Worm (Caenorhabditis elegans): Measurements from ENCODE around the gene F55E10.1.

F55E10.1 gene

DNA sequence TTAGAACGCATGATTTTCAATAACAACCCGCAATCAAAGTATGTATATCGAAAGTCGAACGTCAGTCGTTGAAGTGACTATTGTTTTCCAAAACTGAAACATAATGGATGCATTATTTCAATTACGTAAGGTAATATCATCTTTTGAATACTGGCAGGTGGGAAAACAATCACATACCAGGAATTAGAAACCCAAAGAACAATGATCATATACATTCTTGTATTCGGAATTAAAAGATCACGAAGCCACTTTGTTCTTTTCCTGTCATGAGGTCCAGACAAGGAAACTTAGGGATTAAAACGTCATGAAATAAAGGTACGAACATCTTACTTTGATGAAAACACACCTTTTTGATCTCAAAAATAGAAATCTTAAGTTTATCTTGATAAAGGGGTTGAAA is 20.6 kb downstream of the F55E10.1 start:
- no peak for TF ChIP-seq nhr-2 (tag; optimal IDR thresholded peaks at IDR 0.05)
- no peak for TF ChIP-seq nhr-76 (tag; optimal IDR thresholded peaks at IDR 0.05)
- no peak for TF ChIP-seq flh-1 (GFP tag; optimal IDR thresholded peaks at IDR 0.05)
- no peak for TF ChIP-seq elt-3 (tag; optimal IDR thresholded peaks at IDR 0.05)
- TF ChIP-seq ces-1 (GFP tag; optimal IDR thresholded peaks at IDR 0.05) = no peak
- TF ChIP-seq drap-1 (GFP tag; optimal IDR thresholded peaks at IDR 0.05) = no peak
- TF ChIP-seq bed-3 (GFP tag; optimal IDR thresholded peaks at IDR 0.05) = no peak
- TF ChIP-seq sptf-1 (tag; optimal IDR thresholded peaks at IDR 0.05) = no peak
- TF ChIP-seq M03D4.4 (tag; optimal IDR thresholded peaks at IDR 0.05) = no peak
- no peak for TF ChIP-seq ham-2 (GFP tag; optimal IDR thresholded peaks at IDR 0.05)
- no peak for TF ChIP-seq hlh-1 (tag; optimal IDR thresholded peaks at IDR 0.05)
- TF ChIP-seq ztf-11 (tag; optimal IDR thresholded peaks at IDR 0.05) = no peak
- no peak for TF ChIP-seq nhr-12 (tag; optimal IDR thresholded peaks at IDR 0.05)
- no peak for TF ChIP-seq tbx-8 (GFP tag; optimal IDR thresholded peaks at IDR 0.05)
- no peak for TF ChIP-seq ceh-43 (GFP tag; optimal IDR thresholded peaks at IDR 0.05)
- no peak for TF ChIP-seq snpc-4 (tag; optimal IDR thresholded peaks at IDR 0.05)
- no peak for TF ChIP-seq ceh-39 (tag; optimal IDR thresholded peaks at IDR 0.05)

DNA sequence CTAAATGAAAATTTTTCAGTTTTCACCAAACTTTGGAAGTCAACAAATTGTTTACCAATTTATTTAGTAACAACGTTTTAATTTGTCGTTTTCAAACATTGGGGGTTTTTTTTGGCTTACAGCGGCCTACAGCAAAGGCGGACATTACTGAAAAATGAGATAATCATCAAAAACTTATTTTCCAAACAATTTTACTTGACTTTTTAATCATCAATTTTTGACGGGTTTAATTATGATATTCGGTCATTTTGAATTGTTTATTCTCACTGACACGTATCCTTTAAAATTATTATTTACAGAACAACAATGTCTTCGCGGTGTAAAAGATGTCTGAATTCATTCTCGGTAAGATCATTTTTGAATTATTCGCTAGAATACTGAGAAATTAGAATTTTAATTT is 25.8 kb downstream of the F55E10.1 start, which contains the start of gene F40B5.2:
TSS of gene F40B5.2 (plus strand) at position 301 of the 400 bp plus-strand sequence.
- TF ChIP-seq cnd-1 (tag; optimal IDR thresholded peaks at IDR 0.05) = no peak

DNA sequence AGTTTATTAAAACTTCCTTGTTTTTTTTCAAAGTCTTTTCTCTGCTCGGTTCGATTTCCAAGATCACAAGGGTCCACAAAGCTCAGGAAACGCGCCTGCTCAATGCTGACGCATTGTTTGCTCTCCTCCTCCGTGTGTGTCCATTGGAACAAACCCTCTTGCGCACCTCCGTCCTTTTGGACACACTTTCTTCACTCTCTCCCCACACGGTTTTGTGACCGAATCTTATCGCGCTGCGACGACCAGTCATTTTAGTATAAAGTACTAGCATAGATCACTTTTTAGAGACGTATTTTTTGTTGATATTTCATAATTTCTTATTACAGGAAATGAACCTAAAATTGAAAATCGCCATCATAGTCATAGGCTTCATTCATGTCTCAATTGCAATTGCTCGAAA is 26.4 kb downstream of the F55E10.1 start:
- TF ChIP-seq ceh-43 (GFP tag; optimal IDR thresholded peaks at IDR 0.05) = no peak
- peak; percentile 22 for TF ChIP-seq drap-1 (GFP tag; optimal IDR thresholded peaks at IDR 0.05)
- TF ChIP-seq nhr-12 (tag; optimal IDR thresholded peaks at IDR 0.05) = no peak
- peak; percentile 11 for TF ChIP-seq hlh-1 (tag; optimal IDR thresholded peaks at IDR 0.05)
- TF ChIP-seq cnd-1 (tag; optimal IDR thresholded peaks at IDR 0.05) = peak; percentile 51
- no peak for TF ChIP-seq lin-32 (GFP tag; optimal IDR thresholded peaks at IDR 0.05)
- TF ChIP-seq lsy-2 (tag; optimal IDR thresholded peaks at IDR 0.05) = peak; percentile 56
- peak; percentile 62 for TF ChIP-seq sptf-1 (tag; optimal IDR thresholded peaks at IDR 0.05)
- peak; percentile 37 for TF ChIP-seq M03D4.4 (tag; optimal IDR thresholded peaks at IDR 0.05)
- peak; percentile 89 for TF ChIP-seq mep-1 (tag; optimal IDR thresholded peaks at IDR 0.05)
- TF ChIP-seq pha-4 (tag; optimal IDR thresholded peaks at IDR 0.05) = peak; percentile 69
- peak; percentile 82 for TF ChIP-seq lin-13 (tag; optimal IDR thresholded peaks at IDR 0.05)
- TF ChIP-seq ztf-11 (tag; optimal IDR thresholded peaks at IDR 0.05) = peak; percentile 44
- TF ChIP-seq ces-1 (GFP tag; optimal IDR thresholded peaks at IDR 0.05) = peak; percentile 8
- TF ChIP-seq blmp-1 (tag; optimal IDR thresholded peaks at IDR 0.05) = no peak

DNA sequence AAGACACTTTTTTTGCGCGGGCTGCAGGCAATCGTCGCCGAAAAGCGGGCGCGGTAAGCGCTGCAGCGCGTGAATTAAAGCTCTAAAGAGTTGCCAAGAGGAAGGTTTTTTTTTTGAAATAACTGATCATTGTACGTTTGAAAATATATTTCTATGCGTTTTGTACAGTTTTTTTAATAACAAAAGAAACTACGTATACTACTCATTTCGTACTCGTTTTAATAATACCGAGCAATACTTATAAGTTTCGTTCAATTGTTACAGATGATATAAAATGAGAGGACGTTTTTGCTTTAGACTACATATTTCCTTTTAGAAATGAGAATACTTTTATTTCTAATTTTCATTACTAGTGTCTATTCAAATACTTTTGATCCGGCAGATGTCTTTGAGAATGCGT is 30.1 kb downstream of the F55E10.1 start, which contains the start of gene nep-15:
TSS of gene nep-15 (plus strand) at position 301 of the 400 bp plus-strand sequence.
- TF ChIP-seq elt-3 (tag; optimal IDR thresholded peaks at IDR 0.05) (no peak), unc-120 (tag; optimal IDR thresholded peaks at IDR 0.05; ENCODE audit: poor library complexity, severe bottlenecking) (no peak), ces-1 (GFP tag; optimal IDR thresholded peaks at IDR 0.05) (no peak), pha-4 (tag; optimal IDR thresholded peaks at IDR 0.05) (no peak), cnd-1 (tag; optimal IDR thresholded peaks at IDR 0.05) (no peak), lsy-2 (tag; optimal IDR thresholded peaks at IDR 0.05) (no peak), nhr-12 (tag; optimal IDR thresholded peaks at IDR 0.05) (no peak), sptf-1 (tag; optimal IDR thresholded peaks at IDR 0.05) (no peak), lin-32 (GFP tag; optimal IDR thresholded peaks at IDR 0.05) (no peak), mab-5 (tag; optimal IDR thresholded peaks at IDR 0.05) (no peak), snpc-4 (tag; optimal IDR thresholded peaks at IDR 0.05) (no peak)

DNA sequence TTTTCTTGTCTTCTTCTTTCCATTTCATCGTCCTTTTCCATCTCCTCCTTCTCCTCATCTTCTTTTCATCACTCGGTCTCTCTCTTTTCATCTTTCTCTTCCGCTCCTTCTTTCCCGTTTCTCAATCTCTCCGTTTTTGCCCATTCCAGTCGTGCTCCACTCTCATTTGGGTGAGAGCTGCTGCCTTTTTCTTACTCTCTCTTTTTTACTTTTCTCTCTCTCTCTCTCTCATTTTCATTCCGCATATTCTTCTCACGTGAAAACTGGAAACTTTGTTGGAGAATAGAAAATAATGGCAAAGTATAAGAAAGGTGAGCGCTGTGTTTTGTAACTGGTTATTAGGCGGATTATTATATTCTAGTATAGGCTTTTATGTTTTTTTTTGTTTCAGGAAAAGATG is 36.5 kb downstream of the F55E10.1 start, which contains the start of gene tbc-18:
TSS of gene tbc-18 (plus strand) at position 246 of the 400 bp plus-strand sequence.
- no peak for TF ChIP-seq elt-3 (tag; optimal IDR thresholded peaks at IDR 0.05)
- TF ChIP-seq ces-1 (GFP tag; optimal IDR thresholded peaks at IDR 0.05) = peak; percentile 68

DNA sequence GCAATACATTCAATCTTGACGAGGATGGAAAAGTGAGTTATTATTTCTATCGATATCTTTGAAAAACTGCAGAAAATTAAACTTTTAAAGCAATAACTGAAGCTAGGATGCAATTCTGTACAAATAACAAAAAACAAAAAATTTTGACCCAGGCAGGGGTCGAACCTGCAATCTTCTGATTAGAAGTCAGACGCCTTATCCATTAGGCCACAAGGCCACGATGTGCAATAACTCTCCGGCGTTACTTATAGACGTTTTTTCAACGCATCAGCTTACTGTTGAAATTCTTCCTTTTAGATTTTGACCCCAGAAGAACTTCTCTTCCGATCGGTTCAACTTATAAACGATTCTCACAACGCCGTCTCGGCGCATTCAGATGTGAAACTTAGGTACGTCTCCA is 39.9 kb downstream of the F55E10.1 start:
- TF ChIP-seq lin-13 (tag; optimal IDR thresholded peaks at IDR 0.05) (no peak), pha-4 (tag; optimal IDR thresholded peaks at IDR 0.05) (no peak), unc-39 (tag; optimal IDR thresholded peaks at IDR 0.05) (no peak), hlh-1 (tag; optimal IDR thresholded peaks at IDR 0.05) (no peak), elt-1 (tag; optimal IDR thresholded peaks at IDR 0.05; ENCODE audit: borderline replicate concordance, insufficient read depth) (no peak), mab-5 (tag; optimal IDR thresholded peaks at IDR 0.05) (no peak), sptf-1 (tag; optimal IDR thresholded peaks at IDR 0.05) (no peak)
